Fruit fly (Drosophila melanogaster) whole organism, embryonic: Measurements from ENCODE around the gene Hexo1.

Experiments used
- Asciz ChIP-seq: fragments of 200-800 bp; sonication (Bioruptor generic); optimal IDR thresholded peaks from 2 replicates; lab custom pipeline; 2017; ENCODE audit warnings: missing biosample characterization, mild to moderate bottlenecking, missing genetic modification characterization, missing genetic modification reagents
- B-H2 ChIP-seq: fragments of 200-800 bp; sonication (Bioruptor generic); optimal IDR thresholded peaks from 2 replicates; lab custom pipeline; 2018; ENCODE audit warnings: missing biosample characterization, mild to moderate bottlenecking, missing genetic modification characterization
- CG10267 ChIP-seq: fragments of 200-800 bp; sonication (Bioruptor generic); optimal IDR thresholded peaks from 2 replicates; lab custom pipeline; 2018; ENCODE audit warnings: missing biosample characterization, mild to moderate bottlenecking, missing genetic modification characterization, moderate library complexity
- CG1233 ChIP-seq: fragments of 200-800 bp; sonication (Bioruptor generic); optimal IDR thresholded peaks from 4 replicates; lab custom pipeline; 2018; ENCODE audit warnings: missing biosample characterization, mild to moderate bottlenecking, missing genetic modification characterization
- CG12391 ChIP-seq: fragments of 200-800 bp; sonication (Bioruptor generic); optimal IDR thresholded peaks from 3 replicates; lab custom pipeline; 2018; ENCODE audit warnings: missing biosample characterization, mild to moderate bottlenecking, missing genetic modification characterization, moderate library complexity
- CG13287 ChIP-seq: fragments of 200-800 bp; sonication (Bioruptor generic); IDR thresholded peaks from 2 replicates; pipeline ENCODE4 v1.3.6; 2022; ENCODE audit warnings: missing biosample characterization, missing genetic modification characterization; ENCODE audit not compliant: partially characterized antibody
- CG13296 ChIP-seq: fragments of 200-800 bp; sonication (Bioruptor generic); optimal IDR thresholded peaks from 3 replicates; lab custom pipeline; 2018; ENCODE audit warnings: missing biosample characterization, mild to moderate bottlenecking, missing genetic modification characterization
- CG14667 ChIP-seq: fragments of 200-800 bp; sonication (Bioruptor generic); IDR thresholded peaks from 2 replicates; pipeline ENCODE4 v1.3.6; 2022; ENCODE audit warnings: missing biosample characterization, missing genetic modification characterization
- CG1647 ChIP-seq: fragments of 200-800 bp; sonication (Bioruptor generic); optimal IDR thresholded peaks from 3 replicates; lab custom pipeline; 2016; ENCODE audit warnings: missing biosample characterization, missing genetic modification characterization
- CG17361 ChIP-seq: fragments of 200-800 bp; sonication (Bioruptor generic); IDR thresholded peaks from 3 replicates; pipeline ENCODE4 v1.3.6; 2022; ENCODE audit warnings: missing biosample characterization, missing genetic modification characterization
- CG17612 ChIP-seq: fragments of 200-800 bp; sonication (Bioruptor generic); IDR thresholded peaks from 2 replicates; pipeline ENCODE4 v1.3.6; 2022; ENCODE audit warnings: missing biosample characterization, missing genetic modification characterization
- CG2129 ChIP-seq: fragments of 200-800 bp; sonication (Bioruptor generic); IDR thresholded peaks from 2 replicates; pipeline ENCODE4 v1.3.6; 2022; ENCODE audit warnings: missing biosample characterization, missing genetic modification characterization; ENCODE audit not compliant: partially characterized antibody
- CG2678 ChIP-seq: fragments of 200-800 bp; sonication (Bioruptor generic); optimal IDR thresholded peaks from 3 replicates; lab custom pipeline; 2019; ENCODE audit warnings: missing biosample characterization, mild to moderate bottlenecking, missing genetic modification characterization, moderate library complexity
- CG30020 ChIP-seq: fragments of 200-800 bp; optimal IDR thresholded peaks from 2 replicates; lab custom pipeline; 2019; ENCODE audit warnings: missing biosample characterization, mild to moderate bottlenecking, missing genetic modification characterization, moderate library complexity
- CG3847 ChIP-seq: fragments of 200-800 bp; sonication (Bioruptor generic); IDR thresholded peaks from 2 replicates; pipeline ENCODE4 v1.3.6; 2022; ENCODE audit warnings: missing biosample characterization, missing genetic modification characterization
- CG4404 ChIP-seq: fragments of 200-800 bp; sonication (Bioruptor generic); IDR thresholded peaks from 2 replicates; pipeline ENCODE4 v1.3.6; 2022; ENCODE audit warnings: missing biosample characterization, missing genetic modification characterization
- CG4617 ChIP-seq: fragments of 200-800 bp; sonication (Bioruptor generic); optimal IDR thresholded peaks from 3 replicates; lab custom pipeline; 2016; ENCODE audit warnings: missing biosample characterization, missing genetic modification characterization, borderline replicate concordance
- CoRest ChIP-seq: fragments of 200-800 bp; sonication (Bioruptor generic); optimal IDR thresholded peaks from 3 replicates; lab custom pipeline; 2018; ENCODE audit warnings: missing biosample characterization, mild to moderate bottlenecking, missing genetic modification characterization, moderate library complexity
- D19B ChIP-seq: fragments of 200-800 bp; sonication (Bioruptor generic); optimal IDR thresholded peaks from 2 replicates; lab custom pipeline; 2017; ENCODE audit warnings: missing biosample characterization, mild to moderate bottlenecking, missing genetic modification characterization
- Dad ChIP-seq: fragments of 200-800 bp; sonication (Bioruptor generic); optimal IDR thresholded peaks from 3 replicates; lab custom pipeline; 2016; ENCODE audit warnings: missing biosample characterization, missing genetic modification characterization
- Dip3 ChIP-seq: fragments of 200-800 bp; sonication (Bioruptor generic); optimal IDR thresholded peaks from 3 replicates; lab custom pipeline; 2016; ENCODE audit warnings: missing biosample characterization, missing genetic modification characterization
- Dll ChIP-seq: fragments of 200-800 bp; sonication (Bioruptor generic); IDR thresholded peaks from 4 replicates; pipeline ENCODE4 v1.3.6; 2022; ENCODE audit warnings: missing biosample characterization, missing genetic modification characterization; ENCODE audit not compliant: partially characterized antibody
- Fer3 ChIP-seq: fragments of 200-800 bp; sonication (Bioruptor generic); optimal IDR thresholded peaks from 2 replicates; lab custom pipeline; 2018; ENCODE audit warnings: missing biosample characterization, mild to moderate bottlenecking, missing genetic modification characterization, moderate library complexity
- HLH3B ChIP-seq: fragments of 200-800 bp; sonication (Bioruptor generic); IDR thresholded peaks from 2 replicates; pipeline ENCODE4 v1.3.6; 2022; ENCODE audit warnings: missing biosample characterization, missing genetic modification characterization
- Med ChIP-seq: fragments of 200-800 bp; sonication (Bioruptor generic); peaks from one replicate; lab custom pipeline; 2016; ENCODE audit warnings: missing biosample characterization, missing genetic modification characterization, mild to moderate bottlenecking, inconsistent platforms, moderate library complexity
- PHDP ChIP-seq: fragments of 200-800 bp; sonication (Bioruptor generic); optimal IDR thresholded peaks from 3 replicates; lab custom pipeline; 2018; ENCODE audit warnings: missing biosample characterization, mild to moderate bottlenecking, missing genetic modification characterization, moderate library complexity
- Ptx1 ChIP-seq: fragments of 200-800 bp; sonication (Bioruptor generic); IDR thresholded peaks from 2 replicates; pipeline ENCODE4 v1.3.6; 2022; ENCODE audit warnings: missing biosample characterization, missing genetic modification characterization
- Sry-β ChIP-seq: fragments of 200-800 bp; sonication (Bioruptor generic); optimal IDR thresholded peaks from 2 replicates; lab custom pipeline; 2018; ENCODE audit warnings: missing biosample characterization, mild to moderate bottlenecking, missing genetic modification characterization, moderate library complexity
- Ssrp ChIP-seq: fragments of 200-800 bp; sonication (Bioruptor generic); optimal IDR thresholded peaks from 2 replicates; lab custom pipeline; 2018; ENCODE audit warnings: missing biosample characterization, mild to moderate bottlenecking, missing genetic modification characterization, moderate library complexity
- Xbp1 ChIP-seq: fragments of 200-800 bp; sonication (Bioruptor generic); optimal IDR thresholded peaks from 3 replicates; lab custom pipeline; 2016; ENCODE audit warnings: missing biosample characterization, mild to moderate bottlenecking, missing genetic modification characterization
- YL-1 ChIP-seq: fragments of 200-800 bp; sonication (Bioruptor generic); optimal IDR thresholded peaks from 3 replicates; lab custom pipeline; 2017; ENCODE audit warnings: missing biosample characterization, mild to moderate bottlenecking, missing genetic modification characterization
- az2 ChIP-seq: fragments of 200-800 bp; sonication (Bioruptor generic); optimal IDR thresholded peaks from 3 replicates; lab custom pipeline; 2016; ENCODE audit warnings: missing biosample characterization, missing genetic modification characterization
- bcd ChIP-seq: fragments of 200-800 bp; sonication (Bioruptor generic); optimal IDR thresholded peaks from 2 replicates; lab custom pipeline; 2017; ENCODE audit warnings: missing biosample characterization, mild to moderate bottlenecking, missing genetic modification characterization
- bsh ChIP-seq, 2 experiments: fragments of 200-800 bp; sonication (Bioruptor generic); optimal IDR thresholded peaks; 2 replicates each; lab custom pipeline; 2017 to 2018; ENCODE audit warnings: mild to moderate bottlenecking in 2 of 2, missing biosample characterization in 2 of 2, missing genetic modification characterization in 2 of 2, moderate library complexity in 1 of 2
- chif ChIP-seq, 2 experiments: fragments of 200-800 bp; sonication (Bioruptor generic); optimal IDR thresholded peaks; 3 replicates each; lab custom pipeline; 2016; ENCODE audit warnings: missing biosample characterization in 2 of 2, missing genetic modification characterization in 2 of 2
- dan ChIP-seq: fragments of 200-800 bp; sonication (Bioruptor generic); IDR thresholded peaks from 2 replicates; pipeline ENCODE4 v1.3.6; 2022; ENCODE audit warnings: missing biosample characterization, missing genetic modification characterization
- hkb ChIP-seq, 2 experiments: fragments of 200-800 bp in 1 of 2; fragments of >200 bp in 1 of 2; sonication (Bioruptor generic) in 1 of 2; IDR thresholded peaks in 1 of 2; optimal IDR thresholded peaks in 1 of 2; 2 replicates each; pipeline versions ENCODE4 v1.3.6 to Lab custom; 2017 to 2022; ENCODE audit warnings: missing biosample characterization in 1 of 2, missing genetic modification characterization in 1 of 2
- ind ChIP-seq: fragments of 200-800 bp; sonication (Bioruptor generic); optimal IDR thresholded peaks from 3 replicates; lab custom pipeline; 2016; ENCODE audit warnings: missing biosample characterization, missing genetic modification characterization
- knrl ChIP-seq: fragments of 200-800 bp; sonication (Bioruptor generic); IDR thresholded peaks from 3 replicates; pipeline ENCODE4 v1.3.6; 2022; ENCODE audit warnings: missing biosample characterization, missing genetic modification characterization; ENCODE audit not compliant: partially characterized antibody
- lbe ChIP-seq: fragments of 200-800 bp; sonication (Bioruptor generic); optimal IDR thresholded peaks from 2 replicates; lab custom pipeline; 2016; ENCODE audit warnings: missing biosample characterization, mild to moderate bottlenecking, missing genetic modification characterization
- lov ChIP-seq, 2 experiments: fragments of 200-800 bp in 1 of 2; fragments of >200 bp in 1 of 2; sonication (Bioruptor generic) in 1 of 2; IDR thresholded peaks in 1 of 2; optimal IDR thresholded peaks in 1 of 2; 2 replicates in 1 of 2; 3 replicates in 1 of 2; pipeline versions ENCODE4 v1.3.6 to Lab custom; 2017 to 2022; ENCODE audit warnings: missing biosample characterization in 1 of 2, missing genetic modification characterization in 1 of 2
- nom ChIP-seq: fragments of 200-800 bp; sonication (Bioruptor generic); optimal IDR thresholded peaks from 2 replicates; lab custom pipeline; 2017; ENCODE audit warnings: missing biosample characterization, missing genetic modification characterization, mild to moderate bottlenecking, moderate library complexity, missing genetic modification reagents
- phol ChIP-seq: fragments of 200-800 bp; sonication (Bioruptor generic); optimal IDR thresholded peaks from 3 replicates; lab custom pipeline; 2018; ENCODE audit warnings: missing biosample characterization, mild to moderate bottlenecking, missing genetic modification characterization, moderate library complexity
- scrt ChIP-seq: fragments of 200-800 bp; sonication (Bioruptor generic); optimal IDR thresholded peaks from 2 replicates; lab custom pipeline; 2018; ENCODE audit warnings: missing biosample characterization, mild to moderate bottlenecking, missing genetic modification characterization, moderate library complexity
- sisA ChIP-seq: fragments of 200-800 bp; sonication (Bioruptor generic); IDR thresholded peaks from 2 replicates; pipeline ENCODE4 v1.3.6; 2022; ENCODE audit warnings: missing biosample characterization, missing genetic modification characterization
- slbo ChIP-seq: fragments of 200-800 bp; sonication (Bioruptor generic); IDR thresholded peaks from 2 replicates; pipeline ENCODE4 v1.3.6; 2022; ENCODE audit warnings: missing biosample characterization, missing genetic modification characterization
- stc ChIP-seq: fragments of 200-800 bp; sonication (Bioruptor generic); IDR thresholded peaks from 2 replicates; pipeline ENCODE4 v1.3.6; 2022; ENCODE audit warnings: missing biosample characterization, missing genetic modification characterization
- stwl ChIP-seq: fragments of 200-800 bp; sonication (Bioruptor generic); optimal IDR thresholded peaks from 3 replicates; lab custom pipeline; 2018; ENCODE audit warnings: missing biosample characterization, mild to moderate bottlenecking, missing genetic modification characterization, moderate library complexity

Gene Hexo1

dm6 chr3L:4286784-4287183 lies 1.7 kb upstream of the Hexo1 start, which contains the start of gene TfIIEbeta (continued):
- TF ChIP-seq hkb (optimal IDR thresholded peaks at IDR 0.05; lab: Kevin White, UChicago) (no peak), hkb (GFP tag; IDR thresholded peaks at IDR 0.05; lab: Robert Waterston, UW) (peak; percentile 39; the same call in 1 of the 2 replicates), CG10267 (peak; percentile 56), lov (optimal IDR thresholded peaks at IDR 0.05; lab: Kevin White, UChicago) (no peak), lov (GFP tag; IDR thresholded peaks at IDR 0.05; lab: Robert Waterston, UW) (no peak), CG12391 (tag; lab: Kevin White, UChicago) (peak; percentile 60), az2 (GFP tag; lab: Kevin White, UChicago) (peak; percentile 28), knrl (GFP tag; lab: Robert Waterston, UW) (peak; percentile 33; the same call in 1 of the 3 replicates), sisA (GFP tag; lab: Robert Waterston, UW) (peak; percentile 14; the same call in 1 of the 2 replicates), phol (tag; lab: Kevin White, UChicago) (peak; percentile 39), nom (GFP tag; lab: Kevin White, UChicago) (peak; percentile 16), CG1233 (peak; percentile 37), Asciz (peak; percentile 28), CG4617 (GFP tag; lab: Kevin White, UChicago) (peak; percentile 6), Dad (GFP tag; lab: Kevin White, UChicago) (no peak), D19B (no peak), Ssrp (tag; lab: Kevin White, UChicago) (peak; percentile 27), CG2678 (tag; lab: Kevin White, UChicago) (no peak), lbe (GFP tag; lab: Kevin White, UChicago) (peak; percentile 46), Sry-β (GFP tag; lab: Kevin White, UChicago) (peak; percentile 25), Ptx1 (GFP tag; lab: Robert Waterston, UW) (peak; percentile 47), chif (GFP tag; optimal IDR thresholded peaks at IDR 0.05; lab: Kevin White, UChicago) (no peak), Dll (0 out of 4 replicates have a peak, but pooled peaks have one; percentile 49), B-H2 (GFP tag; lab: Kevin White, UChicago) (peak; percentile 26), CG3847 (GFP tag; lab: Robert Waterston, UW) (0 out of 2 replicates have a peak, but pooled peaks have one; percentile 9), HLH3B (GFP tag; lab: Robert Waterston, UW) (0 out of 2 replicates have a peak, but pooled peaks have one; percentile 24), stwl (peak; percentile 59), CoRest (tag; lab: Kevin White, UChicago) (peak; percentile 42), CG30020 (tag; lab: Kevin White, UChicago) (peak; percentile 4), CG17612 (GFP tag; lab: Robert Waterston, UW) (no peak), CG13296 (peak; percentile 7), YL-1 (peak; percentile 61), ind (GFP tag; lab: Kevin White, UChicago) (peak; percentile 23), slbo (GFP tag; lab: Robert Waterston, UW) (peak; percentile 54), bsh (GFP tag; optimal IDR thresholded peaks at IDR 0.05; lab: Kevin White, UChicago) (peak in 1 of 2 experiments; percentile 55), Dip3 (GFP tag; lab: Kevin White, UChicago) (no peak), Xbp1 (GFP tag; lab: Kevin White, UChicago) (peak; percentile 35), CG4404 (GFP tag; lab: Robert Waterston, UW) (no peak), CG17361 (GFP tag; lab: Robert Waterston, UW) (peak; percentile 55; the same call in 2 of the 3 replicates), dan (no peak), bcd (GFP tag; lab: Kevin White, UChicago) (peak; percentile 20), scrt (GFP tag; lab: Kevin White, UChicago) (peak; percentile 57), stc (GFP tag; lab: Robert Waterston, UW) (peak; percentile 7; the same call in 1 of the 2 replicates), Med (GFP tag; lab: Kevin White, UChicago) (peak; percentile 59), CG14667 (no peak), CG2129 (GFP tag; lab: Robert Waterston, UW) (no peak), PHDP (peak; percentile 36), Fer3 (tag; lab: Kevin White, UChicago) (peak; percentile 46), CG13287 (peak; percentile 46; the same call in 1 of the 2 replicates), CG1647 (no peak)
